Fruit fly (Drosophila melanogaster) Kc167 (cell line): ENCODE results near the gene Dcr-1.

Experiments
- Myc ChIP-seq: fragments of >200 bp; optimal IDR thresholded peaks from 2 replicates; lab custom pipeline; 2017; ENCODE audit warnings: missing external identifiers
- Sin3A ChIP-seq: fragments of >200 bp; optimal IDR thresholded peaks from 2 replicates; lab custom pipeline; 2018; ENCODE audit warnings: missing external identifiers
- h ChIP-seq: fragments of >200 bp; optimal IDR thresholded peaks from 3 replicates; lab custom pipeline; 2018; ENCODE audit warnings: missing external identifiers
- insv ChIP-seq: fragments of >200 bp; optimal IDR thresholded peaks from 3 replicates; lab custom pipeline; 2018; ENCODE audit warnings: missing external identifiers
- psq ChIP-seq: fragments of >200 bp; optimal IDR thresholded peaks from 2 replicates; lab custom pipeline; 2017; ENCODE audit warnings: missing external identifiers
- ttk ChIP-seq: sonication (Bioruptor generic); optimal IDR thresholded peaks from 2 replicates; lab custom pipeline; 2017; ENCODE audit warnings: missing external identifiers

Dcr-1 gene

DNA sequence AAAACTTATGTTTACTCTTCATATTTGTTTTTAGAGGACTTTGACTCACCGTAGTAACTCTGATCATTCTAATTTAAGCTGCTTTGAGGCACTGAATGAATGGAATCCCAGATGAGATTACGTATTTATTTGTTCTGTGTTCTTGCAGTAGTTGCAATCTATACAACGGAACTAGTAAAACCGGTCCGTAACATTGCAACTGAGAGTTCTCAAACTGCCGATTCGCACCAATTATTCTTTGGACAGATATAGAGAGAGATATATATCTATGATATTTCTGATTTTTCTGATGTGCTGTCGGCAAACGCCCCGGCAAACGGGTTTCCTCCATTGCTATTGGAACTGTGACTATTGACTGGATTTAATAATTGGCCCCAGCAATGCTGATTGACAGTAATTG lies 26.7 kb upstream of the Dcr-1 start, which contains the start of gene CG13841:
CG13841 (minus strand) TSS at position 101 of the 400 bp plus-strand sequence.
- TF ChIP-seq Myc (no peak), Sin3A (no peak), psq (lab: Kevin White, UChicago) (no peak), h (lab: Kevin White, UChicago) (no peak), ttk (lab: Kevin White, UChicago) (no peak), insv (lab: Kevin White, UChicago) (no peak)

DNA sequence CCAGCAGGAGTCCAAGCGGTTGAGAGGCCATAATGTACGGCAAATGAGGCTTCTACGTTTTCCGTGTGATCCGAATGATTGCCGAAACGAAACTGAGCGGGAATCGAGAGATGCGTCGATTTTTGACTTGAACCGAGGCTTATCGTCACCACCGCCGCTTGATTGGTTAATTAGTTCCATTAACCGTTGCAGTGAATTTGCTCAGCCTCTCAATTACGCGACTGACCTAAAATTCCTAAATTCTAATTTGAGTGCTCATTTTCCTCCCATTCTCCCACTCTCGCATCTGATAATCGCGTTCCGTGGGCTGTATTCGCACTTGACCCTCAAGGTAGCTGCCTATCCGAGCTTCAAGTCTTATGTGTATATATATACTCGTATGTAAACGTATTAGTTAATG lies 25.2 kb upstream of the Dcr-1 start, which contains the start of gene Nepl15:
Nepl15 (minus strand) TSS at position 101 of the 400 bp plus-strand sequence.
- TF ChIP-seq Myc (no peak), Sin3A (no peak)

- no peak for TF ChIP-seq Sin3A
- TF ChIP-seq ttk (lab: Kevin White, UChicago) = no peak
- no peak for TF ChIP-seq Myc
- no peak for TF ChIP-seq psq (lab: Kevin White, UChicago)
- no peak for TF ChIP-seq insv (lab: Kevin White, UChicago)
- no peak for TF ChIP-seq h (lab: Kevin White, UChicago)
These were observed 22.7 kb upstream of the Dcr-1 start, which contains the start of gene Nepl14 for dm6 chr3R:22763587-22763986. Gene Nepl14, minus strand, starts transcription at chr3R:22763711.

DNA sequence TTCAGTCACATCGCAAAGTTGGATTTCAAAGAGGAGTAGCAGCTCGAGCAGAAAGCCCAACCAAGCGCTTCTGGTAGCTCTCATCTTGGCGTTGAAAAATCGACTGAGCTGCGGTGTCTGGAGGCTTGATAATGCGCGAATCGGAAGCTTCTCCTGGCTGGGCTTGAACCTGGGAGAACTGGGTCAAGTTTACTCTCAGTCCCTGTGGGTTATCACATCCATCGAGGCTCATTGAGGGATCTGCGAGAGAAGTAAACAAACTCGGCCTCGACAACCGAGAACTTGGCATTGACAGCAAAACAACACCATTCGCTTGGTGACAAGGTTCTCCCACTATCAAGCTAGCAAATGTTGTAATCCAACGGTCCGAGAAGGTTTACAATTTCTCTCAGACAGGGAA lies 20.1 kb upstream of the Dcr-1 start, which contains the start of gene Nepl13:
Nepl13 (minus strand) TSS at position 89 of the 400 bp plus-strand sequence.
- TF ChIP-seq h (lab: Kevin White, UChicago) (no peak), Sin3A (no peak), Myc (no peak), insv (lab: Kevin White, UChicago) (no peak), psq (lab: Kevin White, UChicago) (no peak), ttk (lab: Kevin White, UChicago) (no peak)

DNA sequence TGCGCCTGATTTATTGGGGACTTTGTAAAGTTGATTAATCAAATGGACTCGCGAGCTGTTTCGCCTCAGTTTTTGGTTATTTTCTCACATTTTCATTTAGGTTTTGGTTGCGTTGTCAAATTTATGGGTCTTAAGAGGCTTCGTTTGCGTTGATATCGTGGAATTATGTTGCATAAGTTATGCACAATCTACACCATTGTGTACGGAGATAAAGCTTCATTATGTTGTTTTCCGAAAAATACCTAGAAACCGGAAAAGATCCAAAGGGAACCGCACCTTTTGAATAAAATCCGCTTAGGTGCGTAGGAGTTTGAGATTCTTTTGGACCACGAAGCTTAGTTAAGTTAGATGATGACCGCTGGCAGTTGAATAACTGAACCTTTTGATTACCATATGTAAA lies 16.2 kb upstream of the Dcr-1 start:
- TF ChIP-seq insv (lab: Kevin White, UChicago) = no peak
- no peak for TF ChIP-seq Myc
- no peak for TF ChIP-seq Sin3A
- TF ChIP-seq psq (lab: Kevin White, UChicago) = no peak
- no peak for TF ChIP-seq h (lab: Kevin White, UChicago)
- no peak for TF ChIP-seq ttk (lab: Kevin White, UChicago)

DNA sequence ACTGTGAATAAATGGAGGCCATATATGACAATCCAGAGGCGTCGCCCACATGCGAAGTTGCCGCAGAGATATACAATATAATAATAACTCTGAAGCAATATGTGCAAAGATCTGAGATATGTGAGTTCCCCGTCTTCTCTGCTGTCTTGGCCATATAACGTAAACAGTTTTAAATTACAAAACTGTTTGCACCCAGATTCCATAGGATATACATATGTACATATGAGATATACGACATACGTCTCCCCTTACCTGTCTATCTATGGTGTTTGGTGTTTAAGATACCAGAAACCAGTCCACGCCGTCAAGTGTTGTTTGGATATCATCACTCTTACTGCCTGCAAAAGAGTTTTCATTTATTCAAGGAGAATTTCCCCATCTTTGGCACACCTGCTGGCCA lies 15.4 kb upstream of the Dcr-1 start:
- TF ChIP-seq h (lab: Kevin White, UChicago) (no peak), Myc (no peak), ttk (lab: Kevin White, UChicago) (no peak), Sin3A (no peak), psq (lab: Kevin White, UChicago) (no peak), insv (lab: Kevin White, UChicago) (no peak)

DNA sequence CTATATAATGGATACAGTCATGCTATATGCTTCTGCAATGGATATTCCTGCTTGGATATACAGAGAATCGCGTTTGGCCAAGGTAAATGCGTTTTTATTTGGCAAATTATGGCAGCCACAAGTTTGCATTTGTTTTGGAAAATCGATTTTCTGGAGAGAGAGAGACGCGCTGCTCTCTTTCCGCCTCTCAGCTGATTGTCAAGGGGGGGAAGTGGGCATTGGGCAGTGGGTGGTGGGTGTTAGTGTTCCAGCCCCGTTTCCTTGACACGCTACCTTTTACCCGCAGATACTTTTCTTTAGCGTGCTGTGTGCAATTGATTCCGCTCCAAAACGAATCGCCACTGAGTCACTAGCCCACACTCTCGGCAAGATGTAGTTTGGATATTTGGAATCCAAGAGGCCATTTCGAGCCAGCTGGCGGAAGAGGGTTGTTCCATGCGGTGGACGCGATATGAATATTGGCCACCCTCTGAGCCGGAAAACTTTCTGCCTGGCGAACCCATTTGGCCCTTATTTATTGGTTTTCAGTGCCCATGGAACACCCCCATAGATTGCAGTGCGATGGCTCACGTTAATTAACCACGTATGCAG lies 14.4 kb upstream of the Dcr-1 start:
- TF ChIP-seq ttk (lab: Kevin White, UChicago) (no peak), psq (lab: Kevin White, UChicago) (no peak), Sin3A (no peak), insv (lab: Kevin White, UChicago) (no peak), h (lab: Kevin White, UChicago) (no peak), Myc (no peak)

- TF ChIP-seq Sin3A = no peak
- TF ChIP-seq ttk (lab: Kevin White, UChicago) = no peak
- TF ChIP-seq h (lab: Kevin White, UChicago) = no peak
- no peak for TF ChIP-seq Myc
- TF ChIP-seq psq (lab: Kevin White, UChicago) = no peak
- TF ChIP-seq insv (lab: Kevin White, UChicago) = no peak
These were observed 13.2 kb upstream of the Dcr-1 start for dm6 chr3R:22753895-22754774.

DNA sequence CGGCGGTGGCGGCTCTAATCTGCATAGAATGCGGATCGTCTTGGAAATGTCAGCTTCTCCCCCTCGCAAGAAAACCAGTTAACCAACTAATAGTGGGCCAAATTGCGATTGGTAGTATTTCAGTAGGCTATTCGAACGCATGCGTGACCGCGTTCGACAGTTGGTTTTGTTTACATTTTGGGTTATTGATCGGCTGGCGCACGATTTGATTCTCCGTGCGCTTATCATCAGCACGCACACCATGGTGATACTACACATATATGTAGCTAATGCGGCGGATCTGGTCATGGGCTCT lies 12.7 kb upstream of the Dcr-1 start:
- TF ChIP-seq insv (lab: Kevin White, UChicago) (no peak), psq (lab: Kevin White, UChicago) (no peak), Myc (no peak), ttk (lab: Kevin White, UChicago) (no peak), h (lab: Kevin White, UChicago) (no peak), Sin3A (no peak)

DNA sequence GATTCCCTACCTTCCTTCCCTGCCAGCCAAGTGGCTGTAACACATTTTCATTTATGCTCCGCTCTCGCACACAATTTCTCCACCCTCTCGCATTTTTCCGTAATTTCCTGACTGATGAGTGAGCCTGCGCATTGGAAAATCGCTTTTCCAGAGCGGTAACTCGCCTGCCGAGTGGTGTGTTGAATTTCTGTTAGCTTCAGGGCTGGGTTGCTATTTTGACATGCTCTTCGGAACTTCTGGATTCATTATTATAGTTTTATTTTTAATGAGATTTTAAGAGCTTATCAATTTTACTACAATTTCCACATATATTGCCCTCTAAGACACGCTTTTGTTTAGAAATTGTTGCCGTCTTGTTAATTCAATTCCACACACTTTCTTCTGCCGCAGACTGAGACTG lies 12.0 kb upstream of the Dcr-1 start:
- TF ChIP-seq Sin3A (no peak), ttk (lab: Kevin White, UChicago) (no peak), h (lab: Kevin White, UChicago) (no peak), insv (lab: Kevin White, UChicago) (no peak), Myc (no peak), psq (lab: Kevin White, UChicago) (no peak)

dm6 chr3R:22751698-22752097 lies 10.8 kb upstream of the Dcr-1 start:
- no peak for TF ChIP-seq h (lab: Kevin White, UChicago)
- no peak for TF ChIP-seq insv (lab: Kevin White, UChicago)
- no peak for TF ChIP-seq ttk (lab: Kevin White, UChicago)
- no peak for TF ChIP-seq Myc
- TF ChIP-seq psq (lab: Kevin White, UChicago) = no peak
- TF ChIP-seq Sin3A = no peak

- TF ChIP-seq Myc (no peak), h (lab: Kevin White, UChicago) (no peak), ttk (lab: Kevin White, UChicago) (no peak), Sin3A (no peak), psq (lab: Kevin White, UChicago) (no peak), insv (lab: Kevin White, UChicago) (no peak)
These were observed 10.2 kb upstream of the Dcr-1 start for dm6 chr3R:22751111-22751510.
